Fruit fly (Drosophila melanogaster): ENCODE results near the gene CG7443.

The CG7443 gene

dm6 chr3R:8349449-8350115 lies 25.5 kb downstream of the CG7443 start, which contains the start of gene Atg13 (continued):
- TF ChIP-seq cad (GFP tag; optimal IDR thresholded peaks at IDR 0.05) = no peak
- TF ChIP-seq CkIIα-i1 (GFP tag; IDR thresholded peaks at IDR 0.05) = no peak
- TF ChIP-seq CG14710 (tag; optimal IDR thresholded peaks at IDR 0.05) = peak; percentile 81
- TF ChIP-seq usp (GFP tag; optimal IDR thresholded peaks at IDR 0.05) = no peak
- peak; percentile 42; the same call in 1 of the 3 replicates for TF ChIP-seq Doc3 (GFP tag; IDR thresholded peaks at IDR 0.05; ENCODE audit: partially characterized antibody)
- no peak for TF ChIP-seq Hey (tag; optimal IDR thresholded peaks at IDR 0.05)
- TF ChIP-seq Fer2 (tag; optimal IDR thresholded peaks at IDR 0.05) = no peak
- no peak for TF ChIP-seq lov (optimal IDR thresholded peaks at IDR 0.05)
- TF ChIP-seq lov (GFP tag; IDR thresholded peaks at IDR 0.05) = no peak
- TF ChIP-seq HLHmδ (GFP tag; optimal IDR thresholded peaks at IDR 0.05) = peak; percentile 45
- TF ChIP-seq Hmx (GFP tag; optimal IDR thresholded peaks at IDR 0.05) = no peak
- TF ChIP-seq CG2120 (GFP tag; optimal IDR thresholded peaks at IDR 0.05) = peak; percentile 46
- TF ChIP-seq MESR4 (GFP tag; optimal IDR thresholded peaks at IDR 0.05) = peak; percentile 80
- TF ChIP-seq CG15601 (tag; optimal IDR thresholded peaks at IDR 0.05) = no peak
- TF ChIP-seq NC2β (GFP tag; optimal IDR thresholded peaks at IDR 0.05) = no peak
- no peak for TF ChIP-seq Vsx1 (GFP tag; optimal IDR thresholded peaks at IDR 0.05)
- TF ChIP-seq CG7271 (tag; optimal IDR thresholded peaks at IDR 0.05) = no peak
- TF ChIP-seq CG7928 (GFP tag; optimal IDR thresholded peaks at IDR 0.05) = no peak
- TF ChIP-seq Usf (GFP tag; optimal IDR thresholded peaks at IDR 0.05) = peak; percentile 43
- no peak for TF ChIP-seq CG1792 (GFP tag; optimal IDR thresholded peaks at IDR 0.05)
- TF ChIP-seq CG31388 (GFP tag; optimal IDR thresholded peaks at IDR 0.05) = no peak
- TF ChIP-seq hbn (GFP tag; IDR thresholded peaks at IDR 0.05; ENCODE audit: partially characterized antibody) = peak; percentile 43; the same call in 1 of the 2 replicates
- TF ChIP-seq zen2 (GFP tag; IDR thresholded peaks at IDR 0.05; ENCODE audit: partially characterized antibody) = no peak
- TF ChIP-seq CG11696 (GFP tag; IDR thresholded peaks at IDR 0.05) = no peak
- TF ChIP-seq CG9876 (GFP tag; optimal IDR thresholded peaks at IDR 0.05) = no peak
- peak; percentile 52 for TF ChIP-seq CG12391 (tag; optimal IDR thresholded peaks at IDR 0.05)
- no peak for TF ChIP-seq Poxn (GFP tag; IDR thresholded peaks at IDR 0.05)
- peak; percentile 68 for TF ChIP-seq CG34224 (GFP tag; IDR thresholded peaks at IDR 0.05; ENCODE audit: partially characterized antibody)
- TF ChIP-seq disco-r (GFP tag; optimal IDR thresholded peaks at IDR 0.05) = no peak
- peak; percentile 36 for TF ChIP-seq zen (tag; optimal IDR thresholded peaks at IDR 0.05)
- no peak for TF ChIP-seq CG4328 (GFP tag; optimal IDR thresholded peaks at IDR 0.05)
- TF ChIP-seq fru (optimal IDR thresholded peaks at IDR 0.05) = no peak
- no peak for TF ChIP-seq CG8089 (GFP tag; optimal IDR thresholded peaks at IDR 0.05)
- TF ChIP-seq Pdp1 (GFP tag; optimal IDR thresholded peaks at IDR 0.05) = peak in 1 of 2 experiments; percentile 9
- TF ChIP-seq bsh (GFP tag; optimal IDR thresholded peaks at IDR 0.05) = peak in 1 of 2 experiments; percentile 88
- TF ChIP-seq phol (tag; optimal IDR thresholded peaks at IDR 0.05) = peak; percentile 54
- no peak for TF ChIP-seq gsb-n (tag; optimal IDR thresholded peaks at IDR 0.05)
- TF ChIP-seq CG6683 (GFP tag; optimal IDR thresholded peaks at IDR 0.05) = no peak
- peak; percentile 19 for TF ChIP-seq CG13424 (tag; optimal IDR thresholded peaks at IDR 0.05)
- TF ChIP-seq schlank (tag; optimal IDR thresholded peaks at IDR 0.05) = no peak
- TF ChIP-seq Side (GFP tag; optimal IDR thresholded peaks at IDR 0.05) = no peak
- no peak for TF ChIP-seq CG8359 (GFP tag; optimal IDR thresholded peaks at IDR 0.05; ENCODE audit: borderline replicate concordance)
- TF ChIP-seq Trl (optimal IDR thresholded peaks at IDR 0.05) = no peak
- no peak for TF ChIP-seq Trl (GFP tag; optimal IDR thresholded peaks at IDR 0.05)
- TF ChIP-seq mirr (GFP tag; optimal IDR thresholded peaks at IDR 0.05) = no peak
- TF ChIP-seq CG13894 (tag; optimal IDR thresholded peaks at IDR 0.05) = no peak
- TF ChIP-seq CG10654 (GFP tag; optimal IDR thresholded peaks at IDR 0.05) = no peak
- TF ChIP-seq nerfin-1 (tag; optimal IDR thresholded peaks at IDR 0.05) = no peak
- TF ChIP-seq Aef1 (GFP tag; IDR thresholded peaks at IDR 0.05) = peak; percentile 34; the same call in 1 of the 3 replicates
- no peak for TF ChIP-seq CG5953 (GFP tag; IDR thresholded peaks at IDR 0.05)
